Worm (Caenorhabditis elegans): ENCODE data around the gene F28C6.8.

F28C6.8 gene

DNA sequence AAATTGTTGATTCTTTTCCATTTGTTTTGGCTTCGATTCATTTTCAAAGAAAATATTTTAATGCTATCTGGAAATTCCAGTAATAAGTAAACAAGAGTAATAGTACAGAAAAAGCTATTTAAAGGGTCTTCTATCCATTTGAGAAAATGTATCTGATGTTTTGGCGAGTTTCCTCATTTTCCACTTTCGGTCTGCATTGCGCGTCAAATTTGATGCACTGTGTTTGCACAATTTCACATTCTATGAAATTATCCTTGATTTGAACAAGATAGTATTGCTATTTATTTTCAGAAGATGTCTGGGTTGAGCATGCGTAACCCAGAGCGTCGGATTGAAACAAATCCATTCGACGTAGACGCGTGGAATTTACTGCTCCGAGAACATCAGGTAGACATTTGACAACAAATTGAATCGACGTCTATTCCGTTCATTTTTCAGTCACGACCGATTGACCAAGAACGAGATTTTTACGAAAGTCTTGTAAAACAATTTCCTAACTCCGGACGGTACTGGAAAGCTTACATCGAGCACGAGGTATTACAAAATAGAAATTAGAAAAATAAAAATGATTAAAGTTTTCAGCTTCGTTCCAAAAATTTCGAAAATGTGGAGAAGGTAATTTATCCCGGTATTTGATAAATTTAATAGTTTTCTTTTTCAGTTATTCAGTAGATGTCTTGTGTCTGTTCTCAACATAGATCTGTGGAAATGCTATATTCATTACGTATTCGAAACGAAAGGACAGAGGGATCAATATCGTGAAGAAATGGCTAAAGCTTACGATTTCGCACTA lies 2.9 kb upstream of the F28C6.8 start, which contains the start of gene suf-1:
Gene suf-1, plus strand, starts transcription at position 280 of the 793 bp plus-strand sequence.
- TF ChIP-seq nfya-1 (tag; optimal IDR thresholded peaks at IDR 0.05) (peak; percentile 31), ama-1 (optimal IDR thresholded peaks at IDR 0.05) (peak; percentile 65), pat-9 (tag; optimal IDR thresholded peaks at IDR 0.05) (no peak), unc-42 (tag; optimal IDR thresholded peaks at IDR 0.05) (peak; percentile 48), ceh-31 (tag; optimal IDR thresholded peaks at IDR 0.05) (no peak)

- no peak for TF ChIP-seq ceh-14 (tag; optimal IDR thresholded peaks at IDR 0.05)
- no peak for TF ChIP-seq hlh-13 (GFP tag; optimal IDR thresholded peaks at IDR 0.05)
- no peak for TF ChIP-seq unc-55 (GFP tag; optimal IDR thresholded peaks at IDR 0.05)
- no peak for TF ChIP-seq ceh-9 (tag; optimal IDR thresholded peaks at IDR 0.05)
- no peak for TF ChIP-seq ceh-6 (GFP tag; optimal IDR thresholded peaks at IDR 0.05)
- no peak for TF ChIP-seq elt-4 (tag; optimal IDR thresholded peaks at IDR 0.05)
- TF ChIP-seq unc-3 (GFP tag; conservative IDR thresholded peaks at IDR 0.05) = no peak
- TF ChIP-seq unc-3 (tag; optimal IDR thresholded peaks at IDR 0.05) = no peak
Measured at ce11 chrII:8607662-8608061, 1.0 kb downstream of the F28C6.8 start, which contains the start of gene F28C6.10. TSS of gene F28C6.10 (plus strand) at chrII:8607962.

- TF ChIP-seq rnt-1 (tag; optimal IDR thresholded peaks at IDR 0.05) (no peak), elt-2 (tag; optimal IDR thresholded peaks at IDR 0.05) (no peak), nhr-232 (tag; optimal IDR thresholded peaks at IDR 0.05) (no peak), pag-3 (tag; optimal IDR thresholded peaks at IDR 0.05; ENCODE audit: borderline replicate concordance) (no peak), ceh-30 (tag; optimal IDR thresholded peaks at IDR 0.05) (no peak), pqm-1 (tag; optimal IDR thresholded peaks at IDR 0.05) (no peak), ceh-48 (tag; optimal IDR thresholded peaks at IDR 0.05) (no peak), unc-3 (GFP tag; conservative IDR thresholded peaks at IDR 0.05) (no peak), unc-3 (tag; optimal IDR thresholded peaks at IDR 0.05) (no peak), pha-4 (tag; optimal IDR thresholded peaks at IDR 0.05) (no peak), ceh-19 (GFP tag; optimal IDR thresholded peaks at IDR 0.05) (no peak), fkh-10 (GFP tag; optimal IDR thresholded peaks at IDR 0.05) (no peak), fkh-6 (tag; optimal IDR thresholded peaks at IDR 0.05) (no peak), ttx-3 (tag; optimal IDR thresholded peaks at IDR 0.05) (no peak), ref-2 (tag; optimal IDR thresholded peaks at IDR 0.05) (no peak), hlh-15 (tag; optimal IDR thresholded peaks at IDR 0.05) (no peak)
Measured at ce11 chrII:8610085-8610484, 3.4 kb downstream of the F28C6.8 start, which contains the start of gene F28C6.9. TSS of gene F28C6.9 (minus strand) at chrII:8610185.

DNA sequence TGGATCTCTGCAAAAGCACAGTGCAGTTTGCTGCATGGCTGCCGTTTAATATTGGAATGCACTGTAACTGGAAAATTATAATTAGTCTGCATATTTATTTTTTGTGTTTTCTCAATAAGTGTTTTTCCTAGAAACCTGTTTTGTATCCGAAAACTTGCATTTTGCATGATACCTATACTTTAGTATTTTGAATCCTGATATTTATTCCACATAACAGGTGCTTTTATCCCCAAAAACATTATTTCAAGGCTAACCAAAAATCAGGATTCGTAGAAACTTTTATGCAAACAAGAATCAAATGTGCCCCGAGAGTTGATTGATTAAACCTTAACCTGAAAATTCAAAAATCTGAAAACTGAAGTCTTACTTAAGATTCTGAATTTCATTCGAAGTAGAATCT lies 3.9 kb downstream of the F28C6.8 start:
- no peak for TF ChIP-seq ceh-18 (tag; optimal IDR thresholded peaks at IDR 0.05)
- TF ChIP-seq pag-3 (tag; optimal IDR thresholded peaks at IDR 0.05; ENCODE audit: borderline replicate concordance) = no peak
- no peak for TF ChIP-seq pat-9 (tag; optimal IDR thresholded peaks at IDR 0.05)
- no peak for TF ChIP-seq odd-2 (tag; optimal IDR thresholded peaks at IDR 0.05)
- no peak for TF ChIP-seq pha-4 (tag; optimal IDR thresholded peaks at IDR 0.05)
- no peak for TF ChIP-seq C08G9.2 (tag; optimal IDR thresholded peaks at IDR 0.05)

DNA sequence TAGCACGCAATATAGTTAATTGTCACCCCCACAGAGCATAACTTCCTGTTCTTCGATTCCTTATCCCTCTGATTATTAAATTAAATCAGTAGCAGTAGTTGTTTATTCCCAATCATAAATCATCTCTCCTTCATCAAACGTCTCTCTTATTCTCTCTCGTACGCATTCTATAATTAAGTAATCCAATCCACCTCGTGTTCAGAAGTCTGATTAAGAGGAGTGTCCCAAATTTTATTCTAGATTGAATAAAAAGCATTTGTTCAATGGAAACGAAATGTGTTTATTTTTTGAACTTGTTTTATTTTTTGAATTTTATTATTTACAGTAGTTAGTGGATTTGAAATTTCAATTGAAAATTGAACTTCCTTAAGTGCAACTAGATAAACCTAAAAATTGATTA lies 4.7 kb downstream of the F28C6.8 start:
- TF ChIP-seq unc-42 (tag; optimal IDR thresholded peaks at IDR 0.05) (peak; percentile 53), ceh-18 (tag; optimal IDR thresholded peaks at IDR 0.05) (no peak)

ce11 chrII:8612470-8612869 lies 5.8 kb downstream of the F28C6.8 start, which contains the start of gene T22C8.1:
TSS of gene T22C8.1 (plus strand) at chrII:8612770.
- TF ChIP-seq fax-1 (tag; optimal IDR thresholded peaks at IDR 0.05) (no peak), hlh-15 (tag; optimal IDR thresholded peaks at IDR 0.05) (no peak), ztf-16 (tag; optimal IDR thresholded peaks at IDR 0.05) (no peak), ceh-48 (tag; optimal IDR thresholded peaks at IDR 0.05) (no peak), ceh-2 (tag; optimal IDR thresholded peaks at IDR 0.05) (no peak), sox-4 (tag; optimal IDR thresholded peaks at IDR 0.05) (no peak), ceh-34 (tag; optimal IDR thresholded peaks at IDR 0.05) (no peak), ttx-3 (tag; optimal IDR thresholded peaks at IDR 0.05) (no peak), hlh-8 (tag; optimal IDR thresholded peaks at IDR 0.05) (no peak), rnt-1 (tag; optimal IDR thresholded peaks at IDR 0.05) (no peak), C08G9.2 (tag; optimal IDR thresholded peaks at IDR 0.05) (no peak)

All from whole organism, late embryonic.